Fruit fly (Drosophila melanogaster) whole organism, adult: ENCODE measurements around the gene Gs1.

ENCODE experiments used
- CG11617 ChIP-seq: fragments of 200-800 bp; sonication (Bioruptor generic); optimal IDR thresholded peaks from 2 replicates; lab custom pipeline; 2017; ENCODE audit warnings: mild to moderate bottlenecking, missing biosample characterization, missing genetic modification reagents, missing genetic modification characterization
- CG12768 ChIP-seq: fragments of 200-800 bp; sonication (Bioruptor generic); optimal IDR thresholded peaks from 2 replicates; lab custom pipeline; 2017; ENCODE audit warnings: missing biosample characterization, missing genetic modification characterization, mild to moderate bottlenecking, moderate library complexity, missing genetic modification reagents
- CG14711 ChIP-seq: fragments of 200-800 bp; sonication (Bioruptor generic); optimal IDR thresholded peaks from 2 replicates; lab custom pipeline; 2018; ENCODE audit warnings: missing biosample characterization, mild to moderate bottlenecking, missing genetic modification characterization, moderate library complexity
- CG1620 ChIP-seq: fragments of 200-800 bp; sonication (Bioruptor generic); optimal IDR thresholded peaks from 2 replicates; lab custom pipeline; 2016; ENCODE audit warnings: missing biosample characterization, missing genetic modification characterization
- CG33017 ChIP-seq: fragments of 200-800 bp; sonication (Bioruptor generic); optimal IDR thresholded peaks from 2 replicates; lab custom pipeline; 2018; ENCODE audit warnings: missing biosample characterization, mild to moderate bottlenecking, missing genetic modification characterization, moderate library complexity
- CG5204 ChIP-seq: fragments of 200-800 bp; sonication (Bioruptor generic); optimal IDR thresholded peaks from 2 replicates; lab custom pipeline; 2016; ENCODE audit warnings: missing biosample characterization, missing genetic modification characterization
- CG7045 ChIP-seq: fragments of 200-800 bp; sonication (Bioruptor generic); optimal IDR thresholded peaks from 2 replicates; lab custom pipeline; 2017; ENCODE audit warnings: missing biosample characterization, mild to moderate bottlenecking, missing genetic modification characterization
- CG7101 ChIP-seq: fragments of 200-800 bp; sonication (Bioruptor generic); optimal IDR thresholded peaks from 2 replicates; lab custom pipeline; 2018; ENCODE audit warnings: missing biosample characterization, mild to moderate bottlenecking, missing genetic modification characterization, moderate library complexity
- Clk ChIP-seq: fragments of 200-800 bp; sonication (Bioruptor generic); optimal IDR thresholded peaks from 2 replicates; lab custom pipeline; 2017; ENCODE audit warnings: missing biosample characterization, missing genetic modification characterization
- Crg-1 ChIP-seq: fragments of 200-800 bp; sonication (Bioruptor generic); optimal IDR thresholded peaks from 2 replicates; lab custom pipeline; 2016; ENCODE audit warnings: missing biosample characterization, missing genetic modification characterization
- Hr96 ChIP-seq: fragments of 200-800 bp; sonication (Bioruptor generic); optimal IDR thresholded peaks from 2 replicates; lab custom pipeline; 2016; ENCODE audit warnings: missing biosample characterization, missing genetic modification characterization
- Mnt ChIP-seq: fragments of 200-800 bp; sonication (Bioruptor generic); optimal IDR thresholded peaks from 2 replicates; lab custom pipeline; 2016; ENCODE audit warnings: missing biosample characterization, mild to moderate bottlenecking, missing genetic modification characterization
- bab1 ChIP-seq: fragments of 200-800 bp; sonication (Bioruptor generic); optimal IDR thresholded peaks from 3 replicates; lab custom pipeline; 2019; ENCODE audit warnings: missing biosample characterization, mild to moderate bottlenecking, missing genetic modification characterization, moderate library complexity
- cic ChIP-seq: fragments of 200-800 bp; sonication (Bioruptor generic); optimal IDR thresholded peaks from 2 replicates; lab custom pipeline; 2017; ENCODE audit warnings: missing biosample characterization, mild to moderate bottlenecking, missing genetic modification characterization, moderate library complexity
- cnc ChIP-seq, 2 experiments: fragments of >200 bp; optimal IDR thresholded peaks; 2 replicates each; lab custom pipeline; 2017
- kay ChIP-seq: fragments of 200-800 bp; sonication (Bioruptor generic); peaks from one replicate; lab custom pipeline; 2016; ENCODE audit warnings: missing biosample characterization, missing genetic modification characterization, borderline replicate concordance
- ovo ChIP-seq: fragments of 200-800 bp; sonication (Bioruptor generic); optimal IDR thresholded peaks from 2 replicates; lab custom pipeline; 2016; ENCODE audit warnings: missing biosample characterization, missing genetic modification characterization
- pad ChIP-seq: fragments of 200-800 bp; sonication (Bioruptor generic); optimal IDR thresholded peaks from 3 replicates; lab custom pipeline; 2017; ENCODE audit warnings: missing biosample characterization, missing genetic modification characterization, mild to moderate bottlenecking, moderate library complexity, missing genetic modification reagents
- tj ChIP-seq: fragments of 200-800 bp; sonication (Bioruptor generic); optimal IDR thresholded peaks from 3 replicates; lab custom pipeline; 2017; ENCODE audit warnings: missing biosample characterization, mild to moderate bottlenecking, missing genetic modification characterization, moderate library complexity
- toe ChIP-seq: fragments of 200-800 bp; sonication (Bioruptor generic); optimal IDR thresholded peaks from 2 replicates; lab custom pipeline; 2016; ENCODE audit warnings: missing biosample characterization, missing genetic modification characterization

The Gs1 gene

DNA sequence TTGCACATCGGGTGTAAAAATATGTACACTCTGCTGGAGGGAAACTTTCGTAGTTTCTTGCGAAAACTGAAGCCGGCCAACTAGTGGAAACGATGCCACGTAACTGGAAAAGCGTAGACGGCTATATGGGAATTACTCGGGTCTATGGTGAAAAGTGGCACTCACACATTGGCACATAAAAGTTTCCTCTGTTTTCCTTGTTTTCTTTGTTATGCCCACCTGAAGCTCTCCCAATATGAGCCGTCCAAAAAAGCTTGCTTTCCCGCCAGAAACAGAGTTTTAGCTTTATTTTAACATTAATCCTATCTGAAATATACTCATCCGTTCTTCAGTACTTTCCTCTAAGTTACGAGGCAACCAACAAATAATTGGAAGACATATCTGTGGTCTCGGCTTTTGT lies 1.2 kb upstream of the Gs1 start, which contains the start of gene CG3164:
CG3164 (minus strand) TSS at position 101 of the 400 bp plus-strand sequence.
- TF ChIP-seq CG33017 = no peak
- TF ChIP-seq CG12768 = no peak
- TF ChIP-seq CG5204 = no peak
- no peak for TF ChIP-seq CG7045 (GFP tag; lab: Kevin White, UChicago)
- TF ChIP-seq kay (GFP tag; lab: Kevin White, UChicago) = no peak
- no peak for TF ChIP-seq Hr96 (GFP tag; lab: Kevin White, UChicago)

DNA sequence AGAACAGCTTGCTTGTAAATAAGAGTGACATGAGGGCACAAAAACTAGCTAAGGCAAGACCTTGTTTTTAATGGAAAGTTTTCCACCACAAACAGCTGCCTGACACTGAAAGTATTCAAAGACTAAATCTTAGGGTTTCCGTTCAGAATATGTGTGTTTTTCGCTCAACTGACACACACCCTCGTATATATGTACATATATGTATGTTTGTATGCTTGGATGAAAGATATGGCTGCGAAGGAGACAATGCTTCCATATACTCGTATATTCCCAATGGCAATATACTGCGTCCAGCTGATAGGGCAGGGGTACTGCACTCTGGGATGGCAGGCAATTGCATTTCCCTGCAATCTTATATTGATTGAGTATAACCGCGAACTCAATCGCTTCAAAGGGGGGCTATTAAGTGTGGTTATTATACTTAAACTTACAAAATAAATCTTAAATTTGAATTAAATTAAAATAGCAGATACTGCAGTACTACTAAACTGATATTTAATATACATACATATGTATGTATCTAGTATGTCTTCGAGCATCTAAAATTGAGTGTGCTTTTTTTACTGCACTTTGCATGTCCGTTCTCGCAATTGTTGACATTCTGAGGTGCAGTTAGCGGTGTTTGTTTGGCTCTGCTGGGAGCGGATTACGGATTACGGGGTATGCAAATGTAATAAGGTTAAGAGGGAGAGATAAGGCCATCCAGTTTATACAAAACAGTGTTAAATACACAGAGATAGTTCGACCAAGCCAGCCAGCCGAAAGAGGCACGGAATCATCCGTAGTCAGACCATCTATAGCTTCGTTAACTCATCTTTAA lies 2.9 kb downstream of the Gs1 start:
- no peak for TF ChIP-seq pad (GFP tag; lab: Kevin White, UChicago)
- no peak for TF ChIP-seq Clk
- peak; percentile 31 for TF ChIP-seq cic (GFP tag; lab: Kevin White, UChicago)
- TF ChIP-seq ovo (GFP tag; lab: Kevin White, UChicago) = no peak
- peak; percentile 29 for TF ChIP-seq Crg-1 (GFP tag; lab: Kevin White, UChicago)
- no peak for TF ChIP-seq CG33017
- TF ChIP-seq tj (GFP tag; lab: Kevin White, UChicago) = no peak
- TF ChIP-seq CG11617 (GFP tag; lab: Kevin White, UChicago) = peak; percentile 21
- peak; percentile 16 for TF ChIP-seq CG1620 (GFP tag; lab: Kevin White, UChicago)
- TF ChIP-seq cnc (optimal IDR thresholded peaks at IDR 0.05; lab: Kevin White, UChicago) = no peak
- TF ChIP-seq kay (GFP tag; lab: Kevin White, UChicago) = peak; percentile 94
- no peak for TF ChIP-seq CG7045 (GFP tag; lab: Kevin White, UChicago)
- peak; percentile 18 for TF ChIP-seq CG7101
- TF ChIP-seq CG12768 = peak; percentile 13
- TF ChIP-seq Hr96 (GFP tag; lab: Kevin White, UChicago) = no peak
- peak; percentile 21 for TF ChIP-seq Mnt
- no peak for TF ChIP-seq bab1
- TF ChIP-seq CG5204 = no peak
- TF ChIP-seq CG14711 (tag; lab: Kevin White, UChicago) = no peak
- peak; percentile 5 for TF ChIP-seq toe (GFP tag; lab: Kevin White, UChicago)

DNA sequence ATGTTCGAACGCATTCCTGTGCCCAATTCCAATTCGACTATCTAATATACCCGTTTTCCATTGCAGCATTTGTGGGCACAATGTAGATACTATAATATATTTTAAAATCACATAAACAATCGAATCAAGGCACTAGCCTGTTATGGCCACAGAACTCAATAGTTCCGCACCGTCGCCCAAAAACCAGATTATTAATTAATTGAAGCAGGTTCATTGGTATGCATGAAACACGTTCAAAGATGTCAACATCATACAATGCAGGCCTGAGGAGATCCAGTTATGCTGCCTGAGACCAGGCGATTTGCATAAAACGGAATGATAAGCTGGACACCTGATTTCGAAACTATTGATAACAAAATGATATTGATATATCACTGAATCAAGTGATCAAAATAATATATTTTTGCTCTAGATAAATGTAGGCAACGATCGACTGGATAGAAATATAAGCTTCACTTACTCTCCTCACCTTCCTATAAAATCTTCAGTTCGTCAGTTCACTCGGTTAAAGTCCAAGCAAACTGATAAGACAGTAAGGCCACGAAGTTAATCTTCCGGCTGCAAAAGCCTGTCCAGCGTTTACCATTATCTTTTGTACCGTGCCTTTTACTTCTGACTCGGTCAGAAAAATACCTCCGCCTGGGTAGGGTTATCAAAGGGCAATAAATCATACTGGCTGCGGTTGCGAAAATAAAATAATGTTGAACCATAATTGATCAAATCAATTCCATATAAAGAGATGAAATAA lies 3.7 kb downstream of the Gs1 start:
- TF ChIP-seq kay (GFP tag; lab: Kevin White, UChicago) = peak; percentile 30
- TF ChIP-seq toe (GFP tag; lab: Kevin White, UChicago) = no peak

DNA sequence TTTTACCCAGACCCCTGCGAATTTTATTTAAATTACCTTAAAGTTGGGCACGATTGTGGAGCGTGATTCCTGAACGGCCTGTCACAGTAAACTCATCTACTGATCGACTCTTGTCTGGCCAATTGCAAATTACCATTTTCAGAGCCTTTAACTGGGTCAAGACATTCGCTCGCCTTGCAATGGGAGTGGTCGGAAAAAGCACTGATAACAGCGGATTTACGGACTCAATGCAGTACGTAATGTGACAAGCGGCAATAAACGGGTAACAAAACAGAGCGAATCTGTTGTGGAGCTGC lies 4.2 kb downstream of the Gs1 start:
- TF ChIP-seq cic (GFP tag; lab: Kevin White, UChicago) (no peak), toe (GFP tag; lab: Kevin White, UChicago) (no peak), cnc (optimal IDR thresholded peaks at IDR 0.05; lab: Kevin White, UChicago) (no peak), CG11617 (GFP tag; lab: Kevin White, UChicago) (no peak), CG12768 (no peak), Hr96 (GFP tag; lab: Kevin White, UChicago) (no peak), CG5204 (no peak), CG33017 (no peak), ovo (GFP tag; lab: Kevin White, UChicago) (no peak), bab1 (no peak), Crg-1 (GFP tag; lab: Kevin White, UChicago) (no peak), CG7045 (GFP tag; lab: Kevin White, UChicago) (no peak), pad (GFP tag; lab: Kevin White, UChicago) (no peak), Mnt (no peak), kay (GFP tag; lab: Kevin White, UChicago) (no peak), CG14711 (tag; lab: Kevin White, UChicago) (no peak), CG7101 (no peak)

DNA sequence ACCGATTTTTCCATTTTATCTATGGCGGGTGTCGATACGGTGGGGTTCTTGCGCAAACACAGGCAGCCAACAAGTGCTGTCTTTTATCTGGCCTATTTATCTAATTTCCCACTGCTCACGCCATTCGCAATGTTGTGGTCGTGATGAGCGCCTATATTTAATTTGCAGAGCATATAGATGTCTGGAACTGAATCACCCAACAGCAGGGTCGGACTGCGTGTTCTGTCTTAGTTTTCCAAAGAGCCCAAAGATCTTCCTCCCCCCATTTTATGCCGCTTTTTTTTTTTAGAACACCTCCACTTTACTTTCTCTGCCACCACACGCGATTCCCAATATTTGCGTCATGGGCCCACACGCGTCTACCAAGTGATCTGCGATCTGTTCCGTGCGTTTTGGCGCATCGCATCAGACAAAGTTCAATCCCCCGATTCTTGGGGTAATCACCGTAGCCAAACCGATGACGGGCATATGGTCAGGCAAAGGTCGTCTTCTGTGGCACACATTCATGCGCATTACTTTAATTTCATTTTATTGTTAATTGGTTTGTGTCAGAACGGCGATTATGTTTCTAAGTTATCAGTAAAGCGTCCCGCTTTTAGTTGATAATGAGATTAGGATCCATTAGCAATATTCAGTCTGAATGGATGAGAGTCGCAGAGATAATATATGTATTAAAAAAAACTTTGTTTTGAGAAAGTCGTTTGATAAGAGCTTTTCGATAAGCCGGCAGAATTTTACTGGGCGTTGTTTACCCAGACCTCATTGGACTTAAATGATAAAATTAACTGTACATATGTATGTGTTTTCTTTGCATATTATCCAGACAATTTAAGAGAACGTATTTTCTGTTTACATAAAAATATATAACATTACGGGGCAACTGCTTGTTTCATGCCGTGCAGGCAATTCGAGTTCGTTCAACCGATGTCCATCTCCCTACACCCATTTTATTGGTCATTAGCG lies 5.2 kb downstream of the Gs1 start:
- TF ChIP-seq Hr96 (GFP tag; lab: Kevin White, UChicago) = no peak
- TF ChIP-seq CG12768 = peak; percentile 11
- peak; percentile 53 for TF ChIP-seq cic (GFP tag; lab: Kevin White, UChicago)
- no peak for TF ChIP-seq Crg-1 (GFP tag; lab: Kevin White, UChicago)
- no peak for TF ChIP-seq Mnt
- TF ChIP-seq cnc (optimal IDR thresholded peaks at IDR 0.05; lab: Kevin White, UChicago) = no peak
- TF ChIP-seq CG33017 = no peak
- peak; percentile 84 for TF ChIP-seq kay (GFP tag; lab: Kevin White, UChicago)
- TF ChIP-seq CG14711 (tag; lab: Kevin White, UChicago) = no peak

DNA sequence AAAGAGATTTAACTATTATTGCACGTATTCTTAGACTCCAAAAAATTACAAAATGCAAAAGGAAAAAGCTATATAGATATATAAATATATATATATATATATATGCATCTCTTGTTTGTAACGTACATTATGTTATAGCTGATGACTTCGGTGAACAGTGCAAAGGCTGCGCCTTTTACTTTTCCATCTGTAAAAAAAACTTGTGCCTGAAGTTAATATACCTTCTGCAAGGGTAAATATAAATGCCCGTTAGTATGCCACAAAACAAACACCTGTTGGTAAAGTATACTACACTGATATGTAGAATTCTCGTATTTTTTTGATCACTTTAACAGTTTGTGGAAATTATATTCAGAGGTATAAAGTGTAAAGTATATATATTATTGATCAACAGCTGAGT lies 6.2 kb downstream of the Gs1 start:
- no peak for TF ChIP-seq Hr96 (GFP tag; lab: Kevin White, UChicago)
- no peak for TF ChIP-seq toe (GFP tag; lab: Kevin White, UChicago)
- TF ChIP-seq CG5204 = no peak
- no peak for TF ChIP-seq cic (GFP tag; lab: Kevin White, UChicago)
- TF ChIP-seq ovo (GFP tag; lab: Kevin White, UChicago) = no peak
- no peak for TF ChIP-seq CG7101
- TF ChIP-seq Crg-1 (GFP tag; lab: Kevin White, UChicago) = no peak
- TF ChIP-seq tj (GFP tag; lab: Kevin White, UChicago) = no peak
- TF ChIP-seq Clk = no peak
- no peak for TF ChIP-seq CG12768
- TF ChIP-seq CG14711 (tag; lab: Kevin White, UChicago) = no peak
- no peak for TF ChIP-seq CG33017
- no peak for TF ChIP-seq bab1
